Fruit fly (Drosophila melanogaster): ENCODE measurements around the gene CG32117.

CG32117 gene

dm6 chr3L:12903611-12904010 is at the start of gene CG32117:
TSS of gene CG32117 (minus strand) at chr3L:12903711.
- no peak for TF ChIP-seq h (optimal IDR thresholded peaks at IDR 0.05)

- no peak for TF ChIP-seq Myc (optimal IDR thresholded peaks at IDR 0.05)
- no peak for TF ChIP-seq psq (optimal IDR thresholded peaks at IDR 0.05)
- no peak for TF ChIP-seq ttk (optimal IDR thresholded peaks at IDR 0.05)
- TF ChIP-seq insv (optimal IDR thresholded peaks at IDR 0.05): no peak
- TF ChIP-seq Sin3A (optimal IDR thresholded peaks at IDR 0.05): no peak
- no peak for TF ChIP-seq h (optimal IDR thresholded peaks at IDR 0.05)
Observed at dm6 chr3L:12949386-12949785, 45.9 kb upstream of the CG32117 start.

dm6 chr3L:12915431-12915830 is 11.9 kb upstream of the CG32117 start:
- no peak for TF ChIP-seq insv (optimal IDR thresholded peaks at IDR 0.05)
- TF ChIP-seq ttk (optimal IDR thresholded peaks at IDR 0.05): no peak
- no peak for TF ChIP-seq psq (optimal IDR thresholded peaks at IDR 0.05)
- no peak for TF ChIP-seq h (optimal IDR thresholded peaks at IDR 0.05)
- no peak for TF ChIP-seq Myc (optimal IDR thresholded peaks at IDR 0.05)
- no peak for TF ChIP-seq Sin3A (optimal IDR thresholded peaks at IDR 0.05)

- TF ChIP-seq Sin3A (optimal IDR thresholded peaks at IDR 0.05): no peak
- TF ChIP-seq Myc (optimal IDR thresholded peaks at IDR 0.05): no peak
- TF ChIP-seq psq (optimal IDR thresholded peaks at IDR 0.05): no peak
- TF ChIP-seq h (optimal IDR thresholded peaks at IDR 0.05): no peak
- TF ChIP-seq ttk (optimal IDR thresholded peaks at IDR 0.05): no peak
- no peak for TF ChIP-seq insv (optimal IDR thresholded peaks at IDR 0.05)
Observed at dm6 chr3L:12913609-12914266, 10.2 kb upstream of the CG32117 start, which contains the start of gene CG32115. TSS of gene CG32115 (minus strand) at chr3L:12913646.

- TF ChIP-seq insv (optimal IDR thresholded peaks at IDR 0.05): no peak
- no peak for TF ChIP-seq ttk (optimal IDR thresholded peaks at IDR 0.05)
- no peak for TF ChIP-seq Myc (optimal IDR thresholded peaks at IDR 0.05)
- no peak for TF ChIP-seq psq (optimal IDR thresholded peaks at IDR 0.05)
- no peak for TF ChIP-seq h (optimal IDR thresholded peaks at IDR 0.05)
- no peak for TF ChIP-seq Sin3A (optimal IDR thresholded peaks at IDR 0.05)
Observed at dm6 chr3L:12902579-12903228, 807 bp downstream of the CG32117 start, which contains the start of gene CG12520. TSS of gene CG12520 (minus strand) at chr3L:12902737.

- TF ChIP-seq h (optimal IDR thresholded peaks at IDR 0.05) (no peak), Myc (optimal IDR thresholded peaks at IDR 0.05) (no peak), Sin3A (optimal IDR thresholded peaks at IDR 0.05) (no peak), insv (optimal IDR thresholded peaks at IDR 0.05) (no peak), psq (optimal IDR thresholded peaks at IDR 0.05) (no peak), ttk (optimal IDR thresholded peaks at IDR 0.05) (no peak)
Observed at dm6 chr3L:12892485-12893173, 10.9 kb downstream of the CG32117 start, which contains the start of gene CG14118. TSS of gene CG14118 (plus strand) at chr3L:12892658.

- TF ChIP-seq insv (optimal IDR thresholded peaks at IDR 0.05) (no peak), Sin3A (optimal IDR thresholded peaks at IDR 0.05) (no peak), ttk (optimal IDR thresholded peaks at IDR 0.05) (no peak), h (optimal IDR thresholded peaks at IDR 0.05) (no peak), psq (optimal IDR thresholded peaks at IDR 0.05) (no peak), Myc (optimal IDR thresholded peaks at IDR 0.05) (no peak)
Observed at dm6 chr3L:12889353-12889820, 14.1 kb downstream of the CG32117 start, which contains the start of gene CG43894. TSS of gene CG43894 (plus strand) at chr3L:12889770.

dm6 chr3L:12884680-12885079 is 18.8 kb downstream of the CG32117 start, which contains the start of gene CG14120:
TSS of gene CG14120 (plus strand) at chr3L:12885039.
- TF ChIP-seq insv (optimal IDR thresholded peaks at IDR 0.05): no peak
- no peak for TF ChIP-seq ttk (optimal IDR thresholded peaks at IDR 0.05)
- no peak for TF ChIP-seq h (optimal IDR thresholded peaks at IDR 0.05)

- TF ChIP-seq psq (optimal IDR thresholded peaks at IDR 0.05) (no peak), Sin3A (optimal IDR thresholded peaks at IDR 0.05) (no peak), ttk (optimal IDR thresholded peaks at IDR 0.05) (no peak), Myc (optimal IDR thresholded peaks at IDR 0.05) (no peak)
Observed at dm6 chr3L:12874211-12874610, 29.3 kb downstream of the CG32117 start.

dm6 chr3L:12867956-12868443 is 35.5 kb downstream of the CG32117 start:
- no peak for TF ChIP-seq h (optimal IDR thresholded peaks at IDR 0.05)
- TF ChIP-seq insv (optimal IDR thresholded peaks at IDR 0.05): no peak
- no peak for TF ChIP-seq Sin3A (optimal IDR thresholded peaks at IDR 0.05)
- TF ChIP-seq psq (optimal IDR thresholded peaks at IDR 0.05): no peak
- TF ChIP-seq Myc (optimal IDR thresholded peaks at IDR 0.05): no peak
- TF ChIP-seq ttk (optimal IDR thresholded peaks at IDR 0.05): no peak

dm6 chr3L:12864472-12864871 is 39.0 kb downstream of the CG32117 start:
- no peak for TF ChIP-seq ttk (optimal IDR thresholded peaks at IDR 0.05)
- TF ChIP-seq h (optimal IDR thresholded peaks at IDR 0.05): no peak
- no peak for TF ChIP-seq insv (optimal IDR thresholded peaks at IDR 0.05)
- TF ChIP-seq Myc (optimal IDR thresholded peaks at IDR 0.05): no peak
- no peak for TF ChIP-seq Sin3A (optimal IDR thresholded peaks at IDR 0.05)
- no peak for TF ChIP-seq psq (optimal IDR thresholded peaks at IDR 0.05)

dm6 chr3L:12862820-12863219 is 40.7 kb downstream of the CG32117 start, which contains the start of gene CG10943:
TSS of gene CG10943 (minus strand) at chr3L:12862920.
- TF ChIP-seq Sin3A (optimal IDR thresholded peaks at IDR 0.05) (no peak), psq (optimal IDR thresholded peaks at IDR 0.05) (no peak), ttk (optimal IDR thresholded peaks at IDR 0.05) (no peak), h (optimal IDR thresholded peaks at IDR 0.05) (no peak), Myc (optimal IDR thresholded peaks at IDR 0.05) (no peak)
